Worm (Caenorhabditis elegans) whole organism, late embryonic: ENCODE data around the gene aqp-1.

Experiments used
- C08G9.2 ChIP-seq: sonication (generic microtip); optimal IDR thresholded peaks from 2 replicates; lab custom pipeline; 2016; ENCODE audit warnings: mild to moderate bottlenecking, missing genetic modification characterization, moderate library complexity, missing compliant biosample characterization
- C38D4.7 ChIP-seq: fragments of 200-800 bp; sonication (Bioruptor generic); optimal IDR thresholded peaks from 2 replicates; lab custom pipeline; 2018; ENCODE audit warnings: mild to moderate bottlenecking, missing genetic modification characterization, moderate library complexity, missing compliant biosample characterization
- F13H6.1 ChIP-seq: sonication (generic microtip); optimal IDR thresholded peaks from 2 replicates; lab custom pipeline; 2016; ENCODE audit warnings: missing genetic modification characterization, missing compliant biosample characterization
- T23F11.4 ChIP-seq: fragments of 200-800 bp; sonication (Bioruptor generic); optimal IDR thresholded peaks from 2 replicates; lab custom pipeline; 2018; ENCODE audit warnings: mild to moderate bottlenecking, missing genetic modification characterization, missing compliant biosample characterization
- ahr-1 ChIP-seq: sonication (generic microtip); optimal IDR thresholded peaks from 2 replicates; lab custom pipeline; 2016; ENCODE audit warnings: missing genetic modification characterization, missing compliant biosample characterization
- ama-1 ChIP-seq: fragments of 150-350 bp; optimal IDR thresholded peaks from 2 replicates; lab custom pipeline; 2014
- ceh-14 ChIP-seq: sonication (generic microtip); optimal IDR thresholded peaks from 2 replicates; lab custom pipeline; 2016; ENCODE audit warnings: missing genotype, missing genetic modification characterization, missing compliant biosample characterization
- ceh-18 ChIP-seq: sonication (generic microtip); optimal IDR thresholded peaks from 2 replicates; lab custom pipeline; 2016; ENCODE audit warnings: missing genetic modification characterization, missing compliant biosample characterization
- ceh-19 ChIP-seq: fragments of 200-800 bp; sonication (Bioruptor generic); optimal IDR thresholded peaks from 2 replicates; lab custom pipeline; 2018; ENCODE audit warnings: mild to moderate bottlenecking, missing genetic modification characterization, missing compliant biosample characterization
- ceh-24 ChIP-seq: sonication (generic microtip); optimal IDR thresholded peaks from 2 replicates; lab custom pipeline; 2016; ENCODE audit warnings: mild to moderate bottlenecking, missing genetic modification characterization, missing compliant biosample characterization
- ceh-45 ChIP-seq: fragments of 200-800 bp; sonication (Bioruptor generic); IDR thresholded peaks from 2 replicates; pipeline ENCODE4 v1.3.6; 2022; ENCODE audit warnings: missing genetic modification reagents, missing genetic modification characterization, missing compliant biosample characterization
- ceh-48 ChIP-seq: sonication (generic microtip); optimal IDR thresholded peaks from 2 replicates; lab custom pipeline; 2016; ENCODE audit warnings: missing genetic modification characterization, inconsistent platforms, missing compliant biosample characterization
- ceh-6 ChIP-seq: fragments of 200-800 bp; sonication (Bioruptor generic); optimal IDR thresholded peaks from 2 replicates; lab custom pipeline; 2018; ENCODE audit warnings: mild to moderate bottlenecking, missing genetic modification characterization, missing compliant biosample characterization
- dmd-4 ChIP-seq: sonication (generic microtip); optimal IDR thresholded peaks from 2 replicates; lab custom pipeline; 2016; ENCODE audit warnings: borderline replicate concordance, missing genetic modification characterization, missing compliant biosample characterization
- elt-2 ChIP-seq: sonication (generic microtip); optimal IDR thresholded peaks from 2 replicates; lab custom pipeline; 2016; ENCODE audit warnings: missing genetic modification reagents, missing genetic modification characterization, missing compliant biosample characterization
- ets-4 ChIP-seq: sonication (generic microtip); optimal IDR thresholded peaks from 2 replicates; lab custom pipeline; 2016; ENCODE audit warnings: missing genetic modification characterization, missing compliant biosample characterization
- eyg-1 ChIP-seq: sonication (generic microtip); optimal IDR thresholded peaks from 2 replicates; lab custom pipeline; 2016; ENCODE audit warnings: missing genotype, missing genetic modification characterization, missing compliant biosample characterization
- fkh-10 ChIP-seq: fragments of 150-350 bp; optimal IDR thresholded peaks from 2 replicates; lab custom pipeline; 2014; ENCODE audit warnings: missing biosample characterization, missing genetic modification reagents, missing genetic modification characterization
- hlh-30 ChIP-seq: sonication (generic microtip); optimal IDR thresholded peaks from 2 replicates; lab custom pipeline; 2017; ENCODE audit warnings: antibody characterized with exemption, missing genetic modification characterization, missing compliant biosample characterization; ENCODE audit not compliant: insufficient read depth
- hlh-8 ChIP-seq: sonication (generic microtip); optimal IDR thresholded peaks from 2 replicates; lab custom pipeline; 2016; ENCODE audit warnings: missing genotype, missing genetic modification characterization, missing compliant biosample characterization
- mec-3 ChIP-seq: sonication (generic microtip); optimal IDR thresholded peaks from 2 replicates; lab custom pipeline; 2016; ENCODE audit warnings: borderline replicate concordance, missing genetic modification characterization, missing compliant biosample characterization
- nhr-11 ChIP-seq: fragments of 150-350 bp; optimal IDR thresholded peaks from 2 replicates; lab custom pipeline; 2014; ENCODE audit warnings: missing biosample characterization, missing genetic modification characterization
- nhr-232 ChIP-seq: sonication (generic microtip); optimal IDR thresholded peaks from 2 replicates; lab custom pipeline; 2016; ENCODE audit warnings: missing genetic modification characterization, missing compliant biosample characterization
- pag-3 ChIP-seq: sonication (generic microtip); optimal IDR thresholded peaks from 2 replicates; lab custom pipeline; 2016; ENCODE audit warnings: missing compliant biosample characterization, missing genetic modification characterization, borderline replicate concordance
- pax-1 ChIP-seq: fragments of 150-350 bp; optimal IDR thresholded peaks from 2 replicates; lab custom pipeline; 2014; ENCODE audit warnings: missing biosample characterization, missing genetic modification characterization
- pha-2 ChIP-seq: sonication (generic microtip); optimal IDR thresholded peaks from 2 replicates; lab custom pipeline; 2017; ENCODE audit warnings: mild to moderate bottlenecking, missing genetic modification characterization, missing compliant biosample characterization
- pros-1 ChIP-seq: fragments of 150-350 bp; optimal IDR thresholded peaks from 2 replicates; lab custom pipeline; 2014; ENCODE audit warnings: missing biosample characterization, missing genetic modification reagents, missing genetic modification characterization
- rnt-1 ChIP-seq: sonication (generic microtip); optimal IDR thresholded peaks from 2 replicates; lab custom pipeline; 2016; ENCODE audit warnings: missing genetic modification characterization, missing compliant biosample characterization
- sox-2 ChIP-seq: fragments of 200-800 bp; sonication (Bioruptor generic); IDR thresholded peaks from 2 replicates; pipeline ENCODE4 v1.3.6; 2022; ENCODE audit warnings: missing genetic modification reagents, missing genetic modification characterization, missing compliant biosample characterization
- sox-4 ChIP-seq: sonication (generic microtip); optimal IDR thresholded peaks from 2 replicates; lab custom pipeline; 2017; ENCODE audit warnings: mild to moderate bottlenecking, missing genetic modification characterization, inconsistent platforms, missing compliant biosample characterization
- syd-9 ChIP-seq: sonication (generic microtip); optimal IDR thresholded peaks from 2 replicates; lab custom pipeline; 2016; ENCODE audit warnings: mild to moderate bottlenecking, missing genetic modification characterization, moderate library complexity, missing compliant biosample characterization
- tbx-2 ChIP-seq: sonication (generic microtip); optimal IDR thresholded peaks from 2 replicates; lab custom pipeline; 2016; ENCODE audit warnings: missing genetic modification characterization, missing compliant biosample characterization
- tbx-7 ChIP-seq: sonication (generic microtip); optimal IDR thresholded peaks from 2 replicates; lab custom pipeline; 2016; ENCODE audit warnings: missing genotype, missing genetic modification characterization, missing compliant biosample characterization
- ttx-3 ChIP-seq: sonication (generic microtip); optimal IDR thresholded peaks from 2 replicates; lab custom pipeline; 2016; ENCODE audit warnings: missing genetic modification reagents, missing genetic modification characterization, missing compliant biosample characterization
- unc-42 ChIP-seq: sonication (generic microtip); optimal IDR thresholded peaks from 2 replicates; lab custom pipeline; 2016; ENCODE audit warnings: missing genotype, missing genetic modification characterization, missing compliant biosample characterization
- unc-55 ChIP-seq: sonication (generic microtip); optimal IDR thresholded peaks from 2 replicates; lab custom pipeline; 2017; ENCODE audit warnings: missing biosample characterization, missing genetic modification reagents, missing genetic modification characterization
- unc-86 ChIP-seq: sonication (generic microtip); optimal IDR thresholded peaks from 2 replicates; lab custom pipeline; 2016; ENCODE audit warnings: missing genetic modification characterization, missing compliant biosample characterization
- zip-5 ChIP-seq: sonication (generic microtip); optimal IDR thresholded peaks from 2 replicates; lab custom pipeline; 2016; ENCODE audit warnings: missing genetic modification characterization, missing compliant biosample characterization

Gene aqp-1

ce11 chrII:7238248-7238647, at the start of gene aqp-1:
TSS of gene aqp-1 (minus strand) at chrII:7238349.
- TF ChIP-seq sox-4 (tag; lab: Kevin White, UChicago) (no peak), C38D4.7 (GFP tag; lab: Kevin White, UChicago) (no peak), sox-2 (GFP tag; lab: Robert Waterston, UW) (no peak), mec-3 (no peak)

DNA sequence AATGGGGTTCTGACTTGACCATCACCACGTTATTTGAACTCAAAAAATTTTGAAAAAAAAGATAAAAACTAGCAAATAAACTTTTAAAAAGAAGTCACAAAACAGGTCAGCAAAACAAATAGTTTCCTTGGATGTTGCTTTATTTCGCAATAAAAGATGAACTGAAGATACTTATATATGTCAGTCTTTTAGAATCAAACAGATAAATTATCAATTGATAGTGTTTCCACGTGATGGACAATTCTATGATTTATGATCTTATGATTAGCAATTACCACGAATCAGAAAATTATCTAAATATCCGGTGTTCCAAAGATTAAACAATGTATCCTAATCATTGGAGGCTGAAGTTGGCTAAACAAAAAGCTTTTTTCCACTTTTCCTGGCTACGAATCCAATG, 49.6 kb upstream of the aqp-1 start:
- no peak for TF ChIP-seq eyg-1
- no peak for TF ChIP-seq hlh-30 (tag; lab: Kevin White, UChicago)
- TF ChIP-seq unc-86 (tag; lab: Kevin White, UChicago): no peak
- no peak for TF ChIP-seq hlh-8 (tag; lab: Kevin White, UChicago)
- no peak for TF ChIP-seq T23F11.4
- TF ChIP-seq ets-4 (tag; lab: Kevin White, UChicago): no peak
- TF ChIP-seq zip-5 (tag; lab: Kevin White, UChicago): no peak
- no peak for TF ChIP-seq ceh-18 (tag; lab: Kevin White, UChicago)
- no peak for TF ChIP-seq dmd-4 (tag; lab: Kevin White, UChicago)
- TF ChIP-seq ahr-1 (tag; lab: Kevin White, UChicago): no peak
- no peak for TF ChIP-seq tbx-2
- no peak for TF ChIP-seq C08G9.2 (tag; lab: Kevin White, UChicago)
- no peak for TF ChIP-seq ceh-45 (GFP tag; lab: Robert Waterston, UW)
- no peak for TF ChIP-seq F13H6.1 (tag; lab: Kevin White, UChicago)
- TF ChIP-seq tbx-7 (tag; lab: Kevin White, UChicago): no peak
- no peak for TF ChIP-seq nhr-232

DNA sequence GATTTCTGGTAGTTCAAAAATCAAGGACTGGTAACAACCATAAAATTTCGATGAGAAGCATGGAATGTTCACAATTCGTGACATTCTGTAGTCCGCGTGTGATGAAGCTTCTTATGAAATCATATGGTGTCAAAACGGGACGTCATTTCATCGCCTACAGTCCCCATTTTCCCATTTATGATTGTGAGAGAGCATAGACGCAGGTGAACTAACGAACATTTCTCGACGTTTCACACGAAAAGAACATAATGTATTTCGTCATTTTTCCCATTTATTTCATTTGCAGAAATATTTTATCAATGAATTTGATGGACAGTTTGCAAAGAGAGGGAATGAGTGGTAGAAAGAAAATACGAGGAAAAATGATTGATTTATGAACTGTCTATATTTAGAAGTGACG, 49.0 kb upstream of the aqp-1 start:
- peak; percentile 10 for TF ChIP-seq unc-55 (GFP tag; lab: Kevin White, UChicago)
- no peak for TF ChIP-seq ceh-24 (tag; lab: Kevin White, UChicago)

- TF ChIP-seq hlh-8 (tag; lab: Kevin White, UChicago) (no peak), ttx-3 (no peak), hlh-30 (tag; lab: Kevin White, UChicago) (no peak), syd-9 (tag; lab: Kevin White, UChicago) (no peak), pha-2 (no peak), dmd-4 (tag; lab: Kevin White, UChicago) (no peak), nhr-232 (no peak), nhr-11 (no peak), rnt-1 (tag; lab: Kevin White, UChicago) (no peak), pag-3 (tag; lab: Kevin White, UChicago) (no peak), fkh-10 (no peak), pax-1 (tag; lab: Kevin White, UChicago) (no peak), ceh-14 (tag; lab: Kevin White, UChicago) (no peak), ceh-19 (GFP tag; lab: Kevin White, UChicago) (no peak), ahr-1 (tag; lab: Kevin White, UChicago) (no peak), elt-2 (tag; lab: Kevin White, UChicago) (no peak), pros-1 (no peak), ama-1 (lab: Kevin White, UChicago) (no peak)
These were observed 44.9 kb upstream of the aqp-1 start for ce11 chrII:7283063-7283462.

- TF ChIP-seq ceh-6 (GFP tag; lab: Kevin White, UChicago) (no peak), ceh-48 (tag; lab: Kevin White, UChicago) (no peak), nhr-232 (no peak), F13H6.1 (tag; lab: Kevin White, UChicago) (no peak), ceh-14 (tag; lab: Kevin White, UChicago) (no peak), unc-42 (tag; lab: Kevin White, UChicago) (no peak)
These were observed 42.4 kb upstream of the aqp-1 start for ce11 chrII:7280584-7280983.
